Worm (Caenorhabditis elegans) whole organism, L1 larva: ENCODE results near the gene T20D4.12.

Experiments
- C16A3.4 ChIP-seq: fragments of 150-350 bp; optimal IDR thresholded peaks from 2 replicates; lab custom pipeline; 2014; ENCODE audit warnings: missing biosample characterization, missing genetic modification characterization
- ceh-63 ChIP-seq: fragments of 200-800 bp; sonication (Bioruptor generic); optimal IDR thresholded peaks from 2 replicates; lab custom pipeline; 2018; ENCODE audit warnings: mild to moderate bottlenecking, missing genetic modification characterization, missing compliant biosample characterization
- irx-1 ChIP-seq: sonication (generic microtip); optimal IDR thresholded peaks from 2 replicates; lab custom pipeline; 2016; ENCODE audit warnings: missing genetic modification characterization, missing compliant biosample characterization
- lin-13 ChIP-seq: fragments of 150-350 bp; optimal IDR thresholded peaks from 2 replicates; lab custom pipeline; 2014; ENCODE audit warnings: missing biosample characterization, missing genetic modification reagents, missing genetic modification characterization
- lin-14 ChIP-seq: fragments of 200-800 bp; sonication (Bioruptor generic); optimal IDR thresholded peaks from 2 replicates; lab custom pipeline; 2018; ENCODE audit warnings: mild to moderate bottlenecking, missing genetic modification characterization, moderate library complexity, missing compliant biosample characterization
- mef-2 ChIP-seq: fragments of 150-350 bp; optimal IDR thresholded peaks from 2 replicates; lab custom pipeline; 2014; ENCODE audit warnings: missing biosample characterization, missing genetic modification characterization
- nhr-11 ChIP-seq: fragments of 150-350 bp; optimal IDR thresholded peaks from 2 replicates; lab custom pipeline; 2014; ENCODE audit warnings: missing biosample characterization, missing genetic modification characterization
- nhr-20 ChIP-seq: sonication (generic microtip); optimal IDR thresholded peaks from 2 replicates; lab custom pipeline; 2016; ENCODE audit warnings: mild to moderate bottlenecking, missing genetic modification characterization, missing compliant biosample characterization
- nhr-47 ChIP-seq: sonication (generic microtip); optimal IDR thresholded peaks from 2 replicates; lab custom pipeline; 2016; ENCODE audit warnings: mild to moderate bottlenecking, missing genetic modification characterization, moderate library complexity, missing compliant biosample characterization
- zag-1 ChIP-seq: fragments of 150-350 bp; optimal IDR thresholded peaks from 2 replicates; lab custom pipeline; 2014; ENCODE audit warnings: missing biosample characterization, missing genetic modification characterization
- ztf-11 ChIP-seq, 2 experiments: sonication (generic microtip); optimal IDR thresholded peaks; 2 replicates each; lab custom pipeline; 2016 to 2017; ENCODE audit warnings: missing genetic modification characterization in 2 of 2, missing biosample characterization in 1 of 2, missing compliant biosample characterization in 1 of 2

DNA sequence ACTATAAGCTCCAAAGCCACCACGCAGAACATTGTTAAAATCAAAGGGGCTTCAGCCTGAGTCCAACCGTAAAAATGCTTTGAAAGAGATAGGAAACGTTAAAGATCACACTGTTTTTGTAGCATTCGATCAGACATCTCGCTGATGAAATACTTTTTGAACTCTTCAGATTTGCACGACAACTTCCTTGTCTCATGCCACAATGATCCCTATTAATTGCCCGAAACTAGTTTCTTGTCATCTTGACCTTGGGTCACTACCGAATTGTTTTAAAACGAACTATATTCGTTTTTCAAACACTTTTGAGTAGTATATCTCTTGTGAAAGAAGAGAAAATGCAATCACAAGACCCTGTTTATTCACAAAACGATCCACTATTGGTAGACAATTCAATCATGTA, 21.1 kb downstream of the T20D4.12 start, which contains the start of gene T20D4.3:
- TF ChIP-seq ztf-11 (tag; optimal IDR thresholded peaks at IDR 0.05; lab: Kevin White, UChicago) (no peak), C16A3.4 (tag; lab: Kevin White, UChicago) (no peak), nhr-47 (tag; lab: Kevin White, UChicago) (no peak), nhr-20 (tag; lab: Kevin White, UChicago) (no peak), irx-1 (tag; lab: Kevin White, UChicago) (no peak), lin-13 (GFP tag; lab: Kevin White, UChicago) (no peak), ceh-63 (GFP tag; lab: Kevin White, UChicago) (no peak), lin-14 (no peak), nhr-11 (tag; lab: Kevin White, UChicago) (no peak), mef-2 (no peak), zag-1 (tag; lab: Kevin White, UChicago) (no peak)
